Worm (Caenorhabditis elegans) whole organism, young adult: ENCODE measurements around the gene amt-2.

Experiments used
- B0336.3 ChIP-seq: fragments of 200-800 bp; sonication (Bioruptor generic); IDR thresholded peaks from 2 replicates; pipeline ENCODE4 v1.3.6; 2022; ENCODE audit warnings: missing genetic modification characterization, missing compliant biosample characterization
- C06A6.2 ChIP-seq: fragments of 200-800 bp; sonication (Bioruptor generic); conservative IDR thresholded peaks from 2 replicates; pipeline ENCODE4 v1.3.6; 2022; ENCODE audit warnings: missing genetic modification characterization, missing compliant biosample characterization
- C17E4.6 ChIP-seq: fragments of 200-800 bp; sonication (Bioruptor generic); IDR thresholded peaks from 2 replicates; pipeline ENCODE4 v1.3.6; 2022; ENCODE audit warnings: missing genetic modification reagents, missing genetic modification characterization, missing compliant biosample characterization
- F37B4.10 ChIP-seq: fragments of 200-800 bp; sonication (Bioruptor generic); IDR thresholded peaks from 2 replicates; pipeline ENCODE4 v1.3.6; 2022; ENCODE audit warnings: missing genetic modification characterization, missing compliant biosample characterization
- F52B5.7 ChIP-seq: sonication (generic microtip); optimal IDR thresholded peaks from 2 replicates; lab custom pipeline; 2016; ENCODE audit warnings: mild to moderate bottlenecking, missing genetic modification characterization, missing compliant biosample characterization
- F57A8.1 ChIP-seq: fragments of 200-800 bp; sonication (Bioruptor generic); optimal IDR thresholded peaks from 2 replicates; lab custom pipeline; 2018; ENCODE audit warnings: mild to moderate bottlenecking, missing genetic modification characterization, moderate library complexity, missing compliant biosample characterization
- K11D2.4 ChIP-seq: fragments of 200-800 bp; sonication (Bioruptor generic); IDR thresholded peaks from 2 replicates; pipeline ENCODE4 v1.3.6; 2022; ENCODE audit warnings: missing genetic modification reagents, missing genetic modification characterization, missing compliant biosample characterization
- K12H6.12 ChIP-seq: fragments of 200-800 bp; sonication (Bioruptor generic); optimal IDR thresholded peaks from 2 replicates; lab custom pipeline; 2018; ENCODE audit warnings: mild to moderate bottlenecking, missing genetic modification characterization, missing compliant biosample characterization
- T26A5.8 ChIP-seq: sonication (generic microtip); optimal IDR thresholded peaks from 2 replicates; lab custom pipeline; 2016; ENCODE audit warnings: missing genetic modification characterization, missing compliant biosample characterization
- Y53G8AR.9 ChIP-seq: fragments of 200-800 bp; sonication (Bioruptor generic); conservative IDR thresholded peaks from 2 replicates; pipeline ENCODE4 v1.3.6; 2022; ENCODE audit warnings: missing genetic modification reagents, missing genetic modification characterization, missing compliant biosample characterization
- Y95B8A.8 ChIP-seq: fragments of 200-800 bp; sonication (Bioruptor generic); IDR thresholded peaks from 2 replicates; pipeline ENCODE4 v1.3.6; 2022; ENCODE audit warnings: missing genetic modification reagents, missing genetic modification characterization, missing compliant biosample characterization
- akir-1 ChIP-seq: fragments of 200-800 bp; sonication (Bioruptor generic); optimal IDR thresholded peaks from 2 replicates; lab custom pipeline; 2018; ENCODE audit warnings: mild to moderate bottlenecking, missing genetic modification characterization, moderate library complexity, missing compliant biosample characterization
- aptf-3 ChIP-seq: fragments of 200-800 bp; sonication (Bioruptor generic); IDR thresholded peaks from 2 replicates; pipeline ENCODE4 v1.3.6; 2022; ENCODE audit warnings: missing genetic modification characterization, missing compliant biosample characterization
- atf-7 ChIP-seq: sonication (generic microtip); optimal IDR thresholded peaks from 2 replicates; lab custom pipeline; 2017; ENCODE audit warnings: mild to moderate bottlenecking, missing genetic modification characterization, missing compliant biosample characterization
- attf-5 ChIP-seq: fragments of 200-800 bp; sonication (Bioruptor generic); optimal IDR thresholded peaks from 2 replicates; lab custom pipeline; 2018; ENCODE audit warnings: mild to moderate bottlenecking, missing genetic modification characterization, missing compliant biosample characterization
- bed-2 ChIP-seq: fragments of 200-800 bp; sonication (Bioruptor generic); IDR thresholded peaks from 2 replicates; pipeline ENCODE4 v1.3.6; 2022; ENCODE audit warnings: missing genetic modification reagents, missing genetic modification characterization, missing compliant biosample characterization
- cebp-1 ChIP-seq, 2 experiments: fragments of 200-800 bp in 1 of 2; sonication (Bioruptor generic) in 1 of 2; sonication (generic microtip) in 1 of 2; IDR thresholded peaks in 1 of 2; optimal IDR thresholded peaks in 1 of 2; 2 replicates each; pipeline versions ENCODE4 v1.3.6 to Lab custom; 2017 to 2022; ENCODE audit warnings: missing compliant biosample characterization in 2 of 2, missing genetic modification characterization in 2 of 2, mild to moderate bottlenecking in 1 of 2, missing genetic modification reagents in 1 of 2, moderate library complexity in 1 of 2
- ceh-100 ChIP-seq: fragments of 200-800 bp; sonication (Bioruptor generic); IDR thresholded peaks from 2 replicates; pipeline ENCODE4 v1.3.6; 2022; ENCODE audit warnings: missing genetic modification reagents, missing genetic modification characterization, missing compliant biosample characterization
- ceh-40 ChIP-seq: fragments of 200-800 bp; sonication (Bioruptor generic); IDR thresholded peaks from 2 replicates; pipeline ENCODE4 v1.3.6; 2022; ENCODE audit warnings: missing genetic modification characterization, missing compliant biosample characterization
- chd-7 ChIP-seq: sonication (generic microtip); optimal IDR thresholded peaks from 2 replicates; lab custom pipeline; 2016; ENCODE audit warnings: mild to moderate bottlenecking, missing genetic modification characterization, moderate library complexity, missing compliant biosample characterization
- die-1 ChIP-seq: sonication (generic microtip); optimal IDR thresholded peaks from 2 replicates; lab custom pipeline; 2016; ENCODE audit warnings: missing genotype, mild to moderate bottlenecking, missing genetic modification characterization, missing compliant biosample characterization
- egl-18 ChIP-seq: fragments of 200-800 bp; sonication (Bioruptor generic); IDR thresholded peaks from 2 replicates; pipeline ENCODE4 v1.3.6; 2022; ENCODE audit warnings: missing genetic modification reagents, missing genetic modification characterization, missing compliant biosample characterization
- fkh-3 ChIP-seq: sonication (generic microtip); optimal IDR thresholded peaks from 2 replicates; lab custom pipeline; 2016; ENCODE audit warnings: mild to moderate bottlenecking, missing genetic modification characterization, missing compliant biosample characterization
- him-1 ChIP-seq: sonication (generic microtip); optimal IDR thresholded peaks from 2 replicates; lab custom pipeline; 2016; ENCODE audit warnings: missing genotype, missing genetic modification reagents, missing genetic modification characterization, missing compliant biosample characterization
- hlh-12 ChIP-seq: sonication (generic microtip); optimal IDR thresholded peaks from 2 replicates; lab custom pipeline; 2016; ENCODE audit warnings: missing genetic modification characterization, missing compliant biosample characterization
- hrde-1 ChIP-seq: sonication (generic microtip); optimal IDR thresholded peaks from 2 replicates; lab custom pipeline; 2016; ENCODE audit warnings: missing genetic modification characterization, mild to moderate bottlenecking, missing compliant biosample characterization, moderate library complexity, missing genotype, missing genetic modification reagents, borderline replicate concordance
- hsf-1 ChIP-seq: fragments of 200-800 bp; sonication (Bioruptor generic); IDR thresholded peaks from 2 replicates; pipeline ENCODE4 v1.3.6; 2022; ENCODE audit warnings: missing genetic modification reagents, missing genetic modification characterization, missing compliant biosample characterization
- lag-1 ChIP-seq: fragments of 200-800 bp; sonication (Bioruptor generic); IDR thresholded peaks from 2 replicates; pipeline ENCODE4 v1.3.6; 2022; ENCODE audit warnings: missing genetic modification reagents, missing genetic modification characterization, missing compliant biosample characterization
- let-526 ChIP-seq: fragments of 200-800 bp; sonication (Bioruptor generic); IDR thresholded peaks from 2 replicates; pipeline ENCODE4 v1.3.6; 2022; ENCODE audit warnings: missing genetic modification reagents, missing genetic modification characterization, missing compliant biosample characterization
- lin-35 ChIP-seq, 3 experiments: fragments of 150-350 bp in 2 of 3; sonication (generic microtip) in 1 of 3; optimal IDR thresholded peaks; 2 replicates each; lab custom pipeline; 2014 to 2018; ENCODE audit warnings: missing biosample characterization in 3 of 3, missing genetic modification characterization in 3 of 3, missing genetic modification reagents in 3 of 3
- lsl-1 ChIP-seq: fragments of 200-800 bp; sonication (Bioruptor generic); optimal IDR thresholded peaks from 2 replicates; lab custom pipeline; 2018; ENCODE audit warnings: mild to moderate bottlenecking, missing genetic modification characterization, moderate library complexity, missing compliant biosample characterization
- lsy-27 ChIP-seq: sonication (generic microtip); optimal IDR thresholded peaks from 2 replicates; lab custom pipeline; 2017; ENCODE audit warnings: missing genetic modification characterization, mild to moderate bottlenecking, missing compliant biosample characterization, antibody characterized with exemption, missing genotype, borderline replicate concordance; ENCODE audit not compliant: insufficient read depth
- madf-3 ChIP-seq: fragments of 200-800 bp; sonication (Bioruptor generic); IDR thresholded peaks from 2 replicates; pipeline ENCODE4 v1.3.6; 2022; ENCODE audit warnings: missing genetic modification reagents, missing genetic modification characterization, missing compliant biosample characterization
- madf-6 ChIP-seq: fragments of 200-800 bp; sonication (Bioruptor generic); IDR thresholded peaks from 2 replicates; pipeline ENCODE4 v1.3.6; 2022; ENCODE audit warnings: missing genetic modification reagents, missing genetic modification characterization, missing compliant biosample characterization
- mel-28 ChIP-seq: sonication (generic microtip); optimal IDR thresholded peaks from 2 replicates; lab custom pipeline; 2016; ENCODE audit warnings: borderline replicate concordance, mild to moderate bottlenecking, missing genetic modification characterization, missing compliant biosample characterization
- nfyb-1 ChIP-seq: fragments of 200-800 bp; sonication (Bioruptor generic); IDR thresholded peaks from 2 replicates; pipeline ENCODE4 v1.3.6; 2022; ENCODE audit warnings: missing genetic modification reagents, missing genetic modification characterization, missing compliant biosample characterization
- nhr-179 ChIP-seq: sonication (generic microtip); optimal IDR thresholded peaks from 2 replicates; lab custom pipeline; 2016; ENCODE audit warnings: mild to moderate bottlenecking, missing genetic modification characterization, missing compliant biosample characterization
- nhr-80 ChIP-seq: sonication (generic microtip); optimal IDR thresholded peaks from 2 replicates; lab custom pipeline; 2016; ENCODE audit warnings: missing genetic modification characterization, missing compliant biosample characterization
- nhr-90 ChIP-seq: sonication (generic microtip); optimal IDR thresholded peaks from 2 replicates; lab custom pipeline; 2016; ENCODE audit warnings: missing genotype, mild to moderate bottlenecking, missing genetic modification characterization, missing compliant biosample characterization
- pbrm-1 ChIP-seq: fragments of 200-800 bp; sonication (Bioruptor generic); IDR thresholded peaks from 2 replicates; pipeline ENCODE4 v1.3.6; 2022; ENCODE audit warnings: missing genetic modification reagents, missing genetic modification characterization, missing compliant biosample characterization
- rcor-1 ChIP-seq: fragments of 200-800 bp; sonication (Bioruptor generic); IDR thresholded peaks from 2 replicates; pipeline ENCODE4 v1.3.6; 2022; ENCODE audit warnings: missing genetic modification reagents, missing genetic modification characterization, missing compliant biosample characterization
- snpc-1.1 ChIP-seq: sonication (generic microtip); optimal IDR thresholded peaks from 2 replicates; lab custom pipeline; 2017; ENCODE audit warnings: missing genetic modification characterization, mild to moderate bottlenecking, missing compliant biosample characterization, antibody characterized with exemption, moderate library complexity, missing genotype, missing genetic modification reagents; ENCODE audit not compliant: insufficient read depth
- snpc-1.3 ChIP-seq: sonication (generic microtip); optimal IDR thresholded peaks from 2 replicates; lab custom pipeline; 2017; ENCODE audit warnings: missing genetic modification characterization, mild to moderate bottlenecking, missing compliant biosample characterization, antibody characterized with exemption, moderate library complexity, missing genotype, missing genetic modification reagents; ENCODE audit not compliant: insufficient read depth
- tbp1 ChIP-seq: fragments of 200-800 bp; sonication (Bioruptor generic); optimal IDR thresholded peaks from 2 replicates; lab custom pipeline; 2018; ENCODE audit warnings: mild to moderate bottlenecking, missing genetic modification characterization, missing compliant biosample characterization
- tlf-1 ChIP-seq: fragments of 200-800 bp; sonication (Bioruptor generic); optimal IDR thresholded peaks from 2 replicates; lab custom pipeline; 2018; ENCODE audit warnings: mild to moderate bottlenecking, missing genetic modification characterization, missing compliant biosample characterization
- xnd-1 ChIP-seq: sonication (generic microtip); optimal IDR thresholded peaks from 2 replicates; lab custom pipeline; 2016; ENCODE audit warnings: missing genotype, missing genetic modification reagents, missing genetic modification characterization, missing compliant biosample characterization
- zfh-2 ChIP-seq: fragments of 200-800 bp; sonication (Bioruptor generic); conservative IDR thresholded peaks from 2 replicates; pipeline ENCODE4 v1.3.6; 2022; ENCODE audit warnings: missing genetic modification reagents, missing genetic modification characterization, missing compliant biosample characterization
- ztf-18 ChIP-seq: sonication (generic microtip); optimal IDR thresholded peaks from 2 replicates; lab custom pipeline; 2016; ENCODE audit warnings: missing genotype, mild to moderate bottlenecking, missing genetic modification characterization, missing compliant biosample characterization

Gene amt-2

ce11 chrIV:13026762-13027161 is 15.4 kb upstream of the amt-2 start (continued):
- TF ChIP-seq akir-1 (GFP tag; lab: Kevin White, UChicago): no peak
- peak; percentile 63 for TF ChIP-seq atf-7 (tag; lab: Kevin White, UChicago)
- 0 out of 2 replicates have a peak, but pooled peaks have one; percentile 38 for TF ChIP-seq let-526 (GFP tag; lab: Robert Waterston, UW)
- 0 out of 2 replicates have a peak, but pooled peaks have one; percentile 10 for TF ChIP-seq hsf-1 (GFP tag; lab: Robert Waterston, UW)
- TF ChIP-seq C06A6.2 (GFP tag; lab: Robert Waterston, UW): no peak
- TF ChIP-seq snpc-1.3 (tag; lab: Kevin White, UChicago): no peak
- peak; percentile 49 for TF ChIP-seq nhr-90 (tag; lab: Kevin White, UChicago)
- no peak for TF ChIP-seq nhr-179
- TF ChIP-seq B0336.3 (GFP tag; lab: Robert Waterston, UW): peak; percentile 51; the same call in 1 of the 2 replicates
- peak; percentile 64 for TF ChIP-seq chd-7 (tag; lab: Kevin White, UChicago)
- TF ChIP-seq him-1: no peak
- no peak for TF ChIP-seq F57A8.1 (GFP tag; lab: Kevin White, UChicago)
- TF ChIP-seq hrde-1 (tag; lab: Kevin White, UChicago): no peak
- TF ChIP-seq K12H6.12 (tag; lab: Kevin White, UChicago): no peak
- no peak for TF ChIP-seq mel-28 (tag; lab: Kevin White, UChicago)
- peak; percentile 70 for TF ChIP-seq nfyb-1
- peak; percentile 98 for TF ChIP-seq nhr-80 (tag; lab: Kevin White, UChicago)
- TF ChIP-seq lsy-27 (tag; lab: Kevin White, UChicago): no peak
- TF ChIP-seq Y95B8A.8 (GFP tag; lab: Robert Waterston, UW): no peak
- TF ChIP-seq tlf-1 (GFP tag; lab: Kevin White, UChicago): peak; percentile 18
- TF ChIP-seq cebp-1 (GFP tag; IDR thresholded peaks at IDR 0.05; lab: Robert Waterston, UW): no peak
- TF ChIP-seq cebp-1 (tag; optimal IDR thresholded peaks at IDR 0.05; lab: Kevin White, UChicago): peak; percentile 9
- no peak for TF ChIP-seq lag-1 (GFP tag; lab: Robert Waterston, UW)
- TF ChIP-seq tbp1: peak; percentile 23
- no peak for TF ChIP-seq Y53G8AR.9 (GFP tag; lab: Robert Waterston, UW)
- TF ChIP-seq die-1 (tag; lab: Kevin White, UChicago): no peak
- no peak for TF ChIP-seq hlh-12 (tag; lab: Kevin White, UChicago)
- TF ChIP-seq zfh-2 (GFP tag; lab: Robert Waterston, UW): peak; percentile 36; the same call in 1 of the 2 replicates
- TF ChIP-seq ceh-40 (GFP tag; lab: Robert Waterston, UW): no peak
- no peak for TF ChIP-seq madf-6 (GFP tag; lab: Robert Waterston, UW)
- TF ChIP-seq lsl-1 (GFP tag; lab: Kevin White, UChicago): no peak
- no peak for TF ChIP-seq C17E4.6 (GFP tag; lab: Robert Waterston, UW)
- TF ChIP-seq ztf-18: no peak
- TF ChIP-seq pbrm-1: no peak
- no peak for TF ChIP-seq ceh-100 (GFP tag; lab: Robert Waterston, UW)
- no peak for TF ChIP-seq aptf-3 (GFP tag; lab: Robert Waterston, UW)
- TF ChIP-seq xnd-1 (tag; lab: Kevin White, UChicago): no peak
- TF ChIP-seq K11D2.4 (GFP tag; lab: Robert Waterston, UW): no peak
- peak; percentile 48 for TF ChIP-seq attf-5
- TF ChIP-seq fkh-3 (tag; lab: Kevin White, UChicago): no peak
- no peak for TF ChIP-seq madf-3 (GFP tag; lab: Robert Waterston, UW)
- no peak for TF ChIP-seq bed-2
- no peak for TF ChIP-seq snpc-1.1 (tag; lab: Kevin White, UChicago)
- no peak for TF ChIP-seq rcor-1 (GFP tag; lab: Robert Waterston, UW)
- no peak for TF ChIP-seq F52B5.7 (tag; lab: Kevin White, UChicago)
- TF ChIP-seq F37B4.10: no peak
- TF ChIP-seq T26A5.8 (tag; lab: Kevin White, UChicago): no peak
- no peak for TF ChIP-seq egl-18
- TF ChIP-seq lin-35 (GFP tag; optimal IDR thresholded peaks at IDR 0.05; lab: Kevin White, UChicago): no peak
